Fruit fly (Drosophila melanogaster) whole organism, embryonic: ENCODE measurements around the gene CG8281.

Experiments used
- B-H2 ChIP-seq: fragments of 200-800 bp; sonication (Bioruptor generic); optimal IDR thresholded peaks from 2 replicates; lab custom pipeline; 2018; ENCODE audit warnings: missing biosample characterization, mild to moderate bottlenecking, missing genetic modification characterization
- CG10959 ChIP-seq: fragments of 200-800 bp; sonication (Bioruptor generic); IDR thresholded peaks from 2 replicates; pipeline ENCODE4 v1.3.6; 2022; ENCODE audit warnings: missing biosample characterization, missing genetic modification characterization
- CG11085 ChIP-seq: fragments of 200-800 bp; sonication (Bioruptor generic); IDR thresholded peaks from 2 replicates; pipeline ENCODE4 v1.3.6; 2022; ENCODE audit warnings: missing biosample characterization, missing genetic modification characterization
- CG11398 ChIP-seq: fragments of 200-800 bp; sonication (Bioruptor generic); optimal IDR thresholded peaks from 2 replicates; lab custom pipeline; 2016; ENCODE audit warnings: missing biosample characterization, missing genetic modification characterization
- CG13287 ChIP-seq: fragments of 200-800 bp; sonication (Bioruptor generic); IDR thresholded peaks from 2 replicates; pipeline ENCODE4 v1.3.6; 2022; ENCODE audit warnings: missing biosample characterization, missing genetic modification characterization; ENCODE audit not compliant: partially characterized antibody
- CG13775 ChIP-seq: fragments of 200-800 bp; sonication (Bioruptor generic); optimal IDR thresholded peaks from 3 replicates; lab custom pipeline; 2017; ENCODE audit warnings: missing biosample characterization, mild to moderate bottlenecking, missing genetic modification characterization
- CG14050 ChIP-seq: fragments of 200-800 bp; sonication (Bioruptor generic); IDR thresholded peaks from 3 replicates; pipeline ENCODE4 v1.3.6; 2022; ENCODE audit warnings: missing biosample characterization, missing genetic modification characterization
- CG14667 ChIP-seq: fragments of 200-800 bp; sonication (Bioruptor generic); IDR thresholded peaks from 2 replicates; pipeline ENCODE4 v1.3.6; 2022; ENCODE audit warnings: missing biosample characterization, missing genetic modification characterization
- CG14710 ChIP-seq: fragments of 200-800 bp; sonication (Bioruptor generic); optimal IDR thresholded peaks from 3 replicates; lab custom pipeline; 2019; ENCODE audit warnings: missing biosample characterization, mild to moderate bottlenecking, missing genetic modification characterization, moderate library complexity
- CG15011 ChIP-seq: fragments of 200-800 bp; sonication (Bioruptor generic); optimal IDR thresholded peaks from 3 replicates; lab custom pipeline; 2018; ENCODE audit warnings: missing biosample characterization, mild to moderate bottlenecking, missing genetic modification characterization
- CG15269 ChIP-seq: fragments of 200-800 bp; sonication (Bioruptor generic); optimal IDR thresholded peaks from 2 replicates; lab custom pipeline; 2018; ENCODE audit warnings: missing biosample characterization, mild to moderate bottlenecking, missing genetic modification characterization, moderate library complexity
- CG15601 ChIP-seq: fragments of 200-800 bp; sonication (Bioruptor generic); optimal IDR thresholded peaks from 3 replicates; lab custom pipeline; 2019; ENCODE audit warnings: missing biosample characterization, mild to moderate bottlenecking, missing genetic modification characterization, moderate library complexity
- CG17186 ChIP-seq: fragments of 200-800 bp; sonication (Bioruptor generic); optimal IDR thresholded peaks from 3 replicates; lab custom pipeline; 2017; ENCODE audit warnings: missing biosample characterization, missing genetic modification reagents, missing genetic modification characterization
- CG17385 ChIP-seq: fragments of 200-800 bp; sonication (Bioruptor generic); optimal IDR thresholded peaks from 3 replicates; lab custom pipeline; 2018; ENCODE audit warnings: missing biosample characterization, mild to moderate bottlenecking, missing genetic modification characterization
- CG18764 ChIP-seq: fragments of 200-800 bp; sonication (Bioruptor generic); optimal IDR thresholded peaks from 3 replicates; lab custom pipeline; 2016; ENCODE audit warnings: missing biosample characterization, missing genetic modification characterization
- CG33213 ChIP-seq: fragments of 200-800 bp; sonication (Bioruptor generic); optimal IDR thresholded peaks from 3 replicates; lab custom pipeline; 2016; ENCODE audit warnings: missing biosample characterization, missing genetic modification characterization
- CG34224 ChIP-seq: fragments of 200-800 bp; sonication (Bioruptor generic); IDR thresholded peaks from 3 replicates; pipeline ENCODE4 v1.3.6; 2022; ENCODE audit warnings: missing biosample characterization, missing genetic modification characterization; ENCODE audit not compliant: partially characterized antibody
- CG3847 ChIP-seq: fragments of 200-800 bp; sonication (Bioruptor generic); IDR thresholded peaks from 2 replicates; pipeline ENCODE4 v1.3.6; 2022; ENCODE audit warnings: missing biosample characterization, missing genetic modification characterization
- CG42726 ChIP-seq: fragments of 200-800 bp; sonication (Bioruptor generic); IDR thresholded peaks from 2 replicates; pipeline ENCODE4 v1.3.6; 2022; ENCODE audit warnings: missing biosample characterization, missing genetic modification characterization; ENCODE audit not compliant: partially characterized antibody
- CG7372 ChIP-seq: fragments of 200-800 bp; sonication (Bioruptor generic); IDR thresholded peaks from 2 replicates; pipeline ENCODE4 v1.3.6; 2022; ENCODE audit warnings: missing biosample characterization, missing genetic modification characterization
- CG7745 ChIP-seq: fragments of 200-800 bp; sonication (Bioruptor generic); optimal IDR thresholded peaks from 2 replicates; lab custom pipeline; 2018; ENCODE audit warnings: missing biosample characterization, mild to moderate bottlenecking, missing genetic modification characterization, moderate library complexity
- CrebB ChIP-seq: fragments of 200-800 bp; sonication (Bioruptor generic); optimal IDR thresholded peaks from 3 replicates; lab custom pipeline; 2018; ENCODE audit warnings: missing biosample characterization, mild to moderate bottlenecking, missing genetic modification characterization
- Elba2 ChIP-seq: fragments of 200-800 bp; sonication (Bioruptor generic); optimal IDR thresholded peaks from 3 replicates; lab custom pipeline; 2016; ENCODE audit warnings: missing biosample characterization, missing genetic modification characterization
- H15 ChIP-seq: fragments of 200-800 bp; sonication (Bioruptor generic); IDR thresholded peaks from 3 replicates; pipeline ENCODE4 v1.3.6; 2022; ENCODE audit warnings: missing biosample characterization, missing genetic modification characterization
- HLH3B ChIP-seq: fragments of 200-800 bp; sonication (Bioruptor generic); IDR thresholded peaks from 2 replicates; pipeline ENCODE4 v1.3.6; 2022; ENCODE audit warnings: missing biosample characterization, missing genetic modification characterization
- Hr51 ChIP-seq, 2 experiments: fragments of 200-800 bp; sonication (Bioruptor generic); optimal IDR thresholded peaks; 2 replicates in 1 of 2; 3 replicates in 1 of 2; lab custom pipeline; 2016 to 2018; ENCODE audit warnings: missing biosample characterization in 2 of 2, missing genetic modification characterization in 2 of 2, mild to moderate bottlenecking in 1 of 2, moderate library complexity in 1 of 2
- Pdp1 ChIP-seq, 2 experiments: fragments of 200-800 bp; sonication (Bioruptor generic); optimal IDR thresholded peaks; 3 replicates each; lab custom pipeline; 2016; ENCODE audit warnings: missing biosample characterization in 2 of 2, missing genetic modification characterization in 2 of 2, mild to moderate bottlenecking in 1 of 2, moderate library complexity in 1 of 2
- ara ChIP-seq: fragments of 200-800 bp; sonication (Bioruptor generic); IDR thresholded peaks from 2 replicates; pipeline ENCODE4 v1.3.6; 2022; ENCODE audit warnings: missing biosample characterization, missing genetic modification characterization
- bowl ChIP-seq: fragments of 200-800 bp; sonication (Bioruptor generic); IDR thresholded peaks from 2 replicates; pipeline ENCODE4 v1.3.6; 2022; ENCODE audit warnings: missing biosample characterization, missing genetic modification characterization
- cato ChIP-seq: fragments of 200-800 bp; sonication (Bioruptor generic); optimal IDR thresholded peaks from 2 replicates; lab custom pipeline; 2016; ENCODE audit warnings: missing biosample characterization, missing genetic modification characterization, borderline replicate concordance
- cwo ChIP-seq: fragments of 200-800 bp; sonication (Bioruptor generic); optimal IDR thresholded peaks from 3 replicates; lab custom pipeline; 2017; ENCODE audit warnings: missing biosample characterization, missing genetic modification characterization, mild to moderate bottlenecking, moderate library complexity, missing genetic modification reagents
- disco-r ChIP-seq: fragments of 200-800 bp; sonication (Bioruptor generic); optimal IDR thresholded peaks from 2 replicates; lab custom pipeline; 2016; ENCODE audit warnings: missing biosample characterization, missing genetic modification characterization
- dmrt99B ChIP-seq: fragments of 200-800 bp; sonication (Bioruptor generic); optimal IDR thresholded peaks from 2 replicates; lab custom pipeline; 2018; ENCODE audit warnings: missing biosample characterization, mild to moderate bottlenecking, missing genetic modification characterization, moderate library complexity
- esg ChIP-seq: fragments of 200-800 bp; sonication (Bioruptor generic); conservative IDR thresholded peaks from 2 replicates; pipeline ENCODE4 v1.3.6; 2022; ENCODE audit warnings: missing biosample characterization, missing genetic modification characterization
- gem ChIP-seq: fragments of 200-800 bp; sonication (Bioruptor generic); optimal IDR thresholded peaks from 2 replicates; lab custom pipeline; 2019; ENCODE audit warnings: missing biosample characterization, mild to moderate bottlenecking, missing genetic modification characterization, moderate library complexity
- gsb-n ChIP-seq: fragments of 200-800 bp; sonication (Bioruptor generic); optimal IDR thresholded peaks from 3 replicates; lab custom pipeline; 2018; ENCODE audit warnings: missing biosample characterization, mild to moderate bottlenecking, missing genetic modification characterization
- her ChIP-seq: fragments of 200-800 bp; sonication (Bioruptor generic); optimal IDR thresholded peaks from 2 replicates; lab custom pipeline; 2016; ENCODE audit warnings: missing biosample characterization, missing genetic modification characterization
- kay ChIP-seq: fragments of 200-800 bp; sonication (Bioruptor generic); optimal IDR thresholded peaks from 2 replicates; lab custom pipeline; 2016; ENCODE audit warnings: missing biosample characterization, missing genetic modification characterization
- luna ChIP-seq: fragments of 200-800 bp; sonication (Bioruptor generic); optimal IDR thresholded peaks from 2 replicates; lab custom pipeline; 2016; ENCODE audit warnings: missing biosample characterization, missing genetic modification characterization
- maf-S ChIP-seq: fragments of 200-800 bp; sonication (Bioruptor generic); optimal IDR thresholded peaks from 2 replicates; lab custom pipeline; 2016; ENCODE audit warnings: missing biosample characterization, missing genetic modification characterization
- mld ChIP-seq: fragments of 200-800 bp; sonication (Bioruptor generic); IDR thresholded peaks from 3 replicates; pipeline ENCODE4 v1.3.6; 2022; ENCODE audit warnings: missing biosample characterization, missing genetic modification characterization; ENCODE audit not compliant: partially characterized antibody
- org-1 ChIP-seq: fragments of 200-800 bp; sonication (Bioruptor generic); optimal IDR thresholded peaks from 2 replicates; lab custom pipeline; 2017; ENCODE audit warnings: missing biosample characterization, missing genetic modification characterization
- peb ChIP-seq: fragments of 200-800 bp; sonication (Bioruptor generic); IDR thresholded peaks from 2 replicates; pipeline ENCODE4 v1.3.6; 2022; ENCODE audit warnings: missing biosample characterization, missing genetic modification characterization
- run ChIP-seq: fragments of 200-800 bp; sonication (Bioruptor generic); optimal IDR thresholded peaks from 3 replicates; lab custom pipeline; 2018; ENCODE audit warnings: missing biosample characterization, mild to moderate bottlenecking, missing genetic modification characterization
- slou ChIP-seq: fragments of 200-800 bp; sonication (Bioruptor generic); optimal IDR thresholded peaks from 3 replicates; lab custom pipeline; 2016; ENCODE audit warnings: missing biosample characterization, missing genetic modification characterization
- stc ChIP-seq: fragments of 200-800 bp; sonication (Bioruptor generic); IDR thresholded peaks from 2 replicates; pipeline ENCODE4 v1.3.6; 2022; ENCODE audit warnings: missing biosample characterization, missing genetic modification characterization
- trem ChIP-seq: fragments of 200-800 bp; optimal IDR thresholded peaks from 3 replicates; lab custom pipeline; 2019; ENCODE audit warnings: missing biosample characterization, mild to moderate bottlenecking, missing genetic modification characterization, moderate library complexity
- zfh1 ChIP-seq: fragments of 200-800 bp; sonication (Bioruptor generic); IDR thresholded peaks from 3 replicates; pipeline ENCODE4 v1.3.6; 2022; ENCODE audit warnings: missing biosample characterization, missing genetic modification characterization
- zfh2 ChIP-seq: fragments of 200-800 bp; sonication (Bioruptor generic); optimal IDR thresholded peaks from 2 replicates; lab custom pipeline; 2016; ENCODE audit warnings: missing biosample characterization, missing genetic modification characterization

Gene CG8281

DNA sequence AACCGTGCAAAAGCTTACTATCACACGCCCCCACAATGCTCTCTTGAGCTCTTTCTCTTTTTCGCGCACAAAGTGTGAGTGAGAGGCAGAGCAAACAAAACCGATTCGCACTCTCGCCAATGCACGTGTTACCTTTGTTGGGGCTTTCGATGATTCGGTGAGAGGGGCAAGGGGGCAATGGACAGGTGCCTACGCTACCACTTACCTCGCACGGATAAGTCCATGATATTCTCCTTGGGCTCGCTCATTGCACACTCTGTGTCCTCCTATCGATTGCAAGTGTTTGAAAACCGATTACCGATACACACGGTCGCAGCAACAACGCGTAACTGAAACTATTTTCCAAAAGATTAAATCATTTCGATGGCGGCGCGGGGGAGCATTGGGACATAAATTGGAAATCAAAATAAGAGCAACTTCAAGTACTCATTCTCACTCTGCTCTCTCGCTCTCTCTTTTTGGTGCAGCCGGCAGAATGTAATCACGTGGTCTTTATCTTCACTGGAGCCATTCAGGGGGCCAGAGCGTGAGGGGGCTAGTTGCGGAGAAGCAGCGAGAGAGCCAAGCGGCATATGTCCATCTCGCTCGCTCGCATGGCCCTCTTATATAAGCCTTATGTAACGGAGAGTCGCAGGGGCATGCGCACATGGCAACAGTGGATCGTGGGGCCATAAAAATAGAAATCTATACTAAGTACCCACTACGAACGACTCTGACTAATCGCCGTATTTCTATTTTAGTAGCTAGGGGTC is 45.1 kb upstream of the CG8281 start, which contains the start of gene Pdp1 (continued):
- TF ChIP-seq esg (GFP tag; lab: Robert Waterston, UW) (no peak), stc (0 out of 2 replicates have a peak, but pooled peaks have one; percentile 18), dmrt99B (tag; lab: Kevin White, UChicago) (peak; percentile 35), CG18764 (GFP tag; lab: Kevin White, UChicago) (no peak), CG17385 (GFP tag; lab: Kevin White, UChicago) (no peak), zfh2 (GFP tag; lab: Kevin White, UChicago) (no peak), B-H2 (peak; percentile 10), CG34224 (GFP tag; lab: Robert Waterston, UW) (peak; percentile 35; the same call in 1 of the 3 replicates), CG15601 (tag; lab: Kevin White, UChicago) (no peak), org-1 (no peak), CG42726 (GFP tag; lab: Robert Waterston, UW) (no peak; the same call in 1 of the 2 replicates), Elba2 (GFP tag; lab: Kevin White, UChicago) (no peak), gsb-n (tag; lab: Kevin White, UChicago) (no peak), CG10959 (GFP tag; lab: Robert Waterston, UW) (no peak), CG14710 (no peak), CG15269 (tag; lab: Kevin White, UChicago) (peak; percentile 47), CG7745 (tag; lab: Kevin White, UChicago) (no peak), CG11398 (GFP tag; lab: Kevin White, UChicago) (no peak), CG14667 (no peak), Pdp1 (GFP tag; optimal IDR thresholded peaks at IDR 0.05; lab: Kevin White, UChicago) (peak in 1 of 2 experiments; percentile 100), CG15011 (no peak), CG13287 (GFP tag; lab: Robert Waterston, UW) (peak; percentile 57), kay (GFP tag; lab: Kevin White, UChicago) (no peak), cato (GFP tag; lab: Kevin White, UChicago) (no peak), cwo (GFP tag; lab: Kevin White, UChicago) (peak; percentile 98), disco-r (GFP tag; lab: Kevin White, UChicago) (no peak), maf-S (GFP tag; lab: Kevin White, UChicago) (no peak), Hr51 (GFP tag; optimal IDR thresholded peaks at IDR 0.05; lab: Kevin White, UChicago) (no peak), zfh1 (GFP tag; lab: Robert Waterston, UW) (no peak), CG33213 (GFP tag; lab: Kevin White, UChicago) (no peak), CG17186 (GFP tag; lab: Kevin White, UChicago) (no peak), CG14050 (GFP tag; lab: Robert Waterston, UW) (no peak), HLH3B (GFP tag; lab: Robert Waterston, UW) (no peak), gem (peak; percentile 46), peb (no peak), luna (GFP tag; lab: Kevin White, UChicago) (no peak), CG7372 (GFP tag; lab: Robert Waterston, UW) (no peak), bowl (no peak), mld (0 out of 3 replicates have a peak, but pooled peaks have one; percentile 28), ara (GFP tag; lab: Robert Waterston, UW) (no peak), slou (GFP tag; lab: Kevin White, UChicago) (no peak), CG11085 (GFP tag; lab: Robert Waterston, UW) (no peak), run (tag; lab: Kevin White, UChicago) (no peak), CG3847 (GFP tag; lab: Robert Waterston, UW) (no peak), CrebB (tag; lab: Kevin White, UChicago) (no peak), her (peak; percentile 2), CG13775 (GFP tag; lab: Kevin White, UChicago) (no peak), trem (peak; percentile 7), H15 (GFP tag; lab: Robert Waterston, UW) (0 out of 3 replicates have a peak, but pooled peaks have one; percentile 17)
